Worm (Caenorhabditis elegans) whole organism, young adult: Measurements from ENCODE around the gene hlh-11.

Source experiments
- B0261.1 ChIP-seq: sonication (generic microtip); optimal IDR thresholded peaks from 2 replicates; lab custom pipeline; 2016; ENCODE audit warnings: mild to moderate bottlenecking, missing genetic modification characterization, moderate library complexity, missing compliant biosample characterization
- F39B2.1 ChIP-seq: fragments of 200-800 bp; sonication (Bioruptor generic); IDR thresholded peaks from 2 replicates; pipeline ENCODE4 v1.3.6; 2022; ENCODE audit warnings: missing genetic modification reagents, missing genetic modification characterization, missing compliant biosample characterization
- F52B5.7 ChIP-seq: sonication (generic microtip); optimal IDR thresholded peaks from 2 replicates; lab custom pipeline; 2016; ENCODE audit warnings: mild to moderate bottlenecking, missing genetic modification characterization, missing compliant biosample characterization
- dpl-1 ChIP-seq: fragments of 150-350 bp; optimal IDR thresholded peaks from 2 replicates; lab custom pipeline; 2014; ENCODE audit warnings: missing biosample characterization, missing genetic modification reagents, missing genetic modification characterization
- him-1 ChIP-seq: sonication (generic microtip); optimal IDR thresholded peaks from 2 replicates; lab custom pipeline; 2016; ENCODE audit warnings: missing genotype, missing genetic modification reagents, missing genetic modification characterization, missing compliant biosample characterization
- lin-26 ChIP-seq: fragments of 200-800 bp; sonication (Bioruptor generic); IDR thresholded peaks from 2 replicates; pipeline ENCODE4 v1.3.6; 2022; ENCODE audit warnings: missing genetic modification reagents, missing genetic modification characterization, missing compliant biosample characterization

DNA sequence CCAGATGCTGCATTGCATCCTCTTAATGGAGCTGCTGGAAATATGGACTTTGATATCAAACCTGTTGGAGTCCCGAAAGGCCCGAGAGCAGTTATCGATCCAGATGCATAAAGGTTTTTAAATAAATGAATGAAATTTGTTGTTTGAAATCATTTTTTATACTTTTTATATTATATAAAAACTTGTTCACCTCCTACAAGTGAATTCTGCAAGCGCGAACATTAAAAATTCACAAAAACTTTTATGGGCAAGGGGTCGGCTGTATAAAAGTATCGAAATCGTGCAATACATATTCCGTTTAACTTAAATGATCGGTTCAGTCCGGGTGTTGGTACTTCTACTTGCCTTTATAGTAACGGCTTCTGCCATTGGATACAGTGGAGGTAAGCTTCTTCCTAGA is 21.3 kb upstream of the hlh-11 start, which contains the start of gene F58A4.1:
- TF ChIP-seq him-1 (no peak), B0261.1 (tag; lab: Kevin White, UChicago) (no peak), F39B2.1 (no peak), dpl-1 (no peak), F52B5.7 (no peak), lin-26 (no peak)
